Worm (Caenorhabditis elegans): Measurements from ENCODE around the gene C14A6.7.

The C14A6.7 gene

ce11 chrV:18157707-18158106 is 10.5 kb downstream of the C14A6.7 start, which contains the start of gene clec-48:
TSS of gene clec-48 (plus strand) at chrV:18158026.
- TF ChIP-seq elt-2 (tag; optimal IDR thresholded peaks at IDR 0.05) = no peak
- TF ChIP-seq efl-1 (optimal IDR thresholded peaks at IDR 0.05) = no peak
- peak in 1 of 2 experiments; percentile 57 for TF ChIP-seq efl-1 (GFP tag; optimal IDR thresholded peaks at IDR 0.05 in 1 of 2)

- TF ChIP-seq unc-98 (GFP tag; IDR thresholded peaks at IDR 0.05) (no peak), nhr-19 (GFP tag; conservative IDR thresholded peaks at IDR 0.05) (no peak), dpl-1 (GFP tag; optimal IDR thresholded peaks at IDR 0.05) (no peak), lir-3 (tag; optimal IDR thresholded peaks at IDR 0.05; ENCODE audit: poor library complexity) (no peak), lin-13 (GFP tag; optimal IDR thresholded peaks at IDR 0.05) (no peak), C04F5.9 (tag; optimal IDR thresholded peaks at IDR 0.05) (no peak), nhr-85 (tag) (no peak), hlh-17 (GFP tag; optimal IDR thresholded peaks at IDR 0.05; ENCODE audit: borderline replicate concordance) (no peak), tbx-2 (tag; optimal IDR thresholded peaks at IDR 0.05) (no peak), blmp-1 (tag; optimal IDR thresholded peaks at IDR 0.05) (no peak), snpc-4 (tag; optimal IDR thresholded peaks at IDR 0.05) (no peak), ztf-11 (tag; optimal IDR thresholded peaks at IDR 0.05) (no peak), pag-3 (tag; optimal IDR thresholded peaks at IDR 0.05; ENCODE audit: borderline replicate concordance, insufficient read depth) (no peak), sup-37 (GFP tag; optimal IDR thresholded peaks at IDR 0.05) (no peak), ceh-63 (GFP tag; optimal IDR thresholded peaks at IDR 0.05) (no peak), zag-1 (tag; optimal IDR thresholded peaks at IDR 0.05) (no peak), lin-15B (tag; optimal IDR thresholded peaks at IDR 0.05) (no peak), ama-1 (optimal IDR thresholded peaks at IDR 0.05) (no peak)
These were observed 22.1 kb downstream of the C14A6.7 start, which contains the start of gene C14A6.3 for ce11 chrV:18146077-18146476. TSS of gene C14A6.3 (plus strand) at chrV:18146377.

ce11 chrV:18144442-18144841 is 23.7 kb downstream of the C14A6.7 start:
- TF ChIP-seq fkh-8 (tag; optimal IDR thresholded peaks at IDR 0.05) = no peak
- TF ChIP-seq efl-1 (optimal IDR thresholded peaks at IDR 0.05) = no peak
- TF ChIP-seq efl-1 (GFP tag; optimal IDR thresholded peaks at IDR 0.05 in 1 of 2) = peak in 1 of 2 experiments; percentile 61

DNA sequence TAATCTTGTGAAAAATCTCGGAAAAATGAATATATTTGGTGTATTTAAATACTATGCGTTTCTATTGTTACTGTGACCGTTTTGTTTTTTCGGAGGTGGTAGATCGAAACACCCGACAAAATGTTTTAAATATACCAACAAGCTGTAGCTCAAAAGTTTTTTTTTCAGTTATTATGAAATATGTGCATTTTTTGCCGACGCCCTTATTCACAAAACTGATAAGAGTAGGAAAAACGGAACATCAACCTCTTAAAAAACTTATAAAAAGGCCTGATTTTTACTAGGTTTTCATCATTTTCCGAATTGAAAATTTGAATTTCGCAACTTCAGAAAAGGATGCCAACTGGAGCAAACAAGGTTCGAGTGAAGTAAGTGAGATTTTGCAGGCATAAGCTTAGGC is 24.7 kb downstream of the C14A6.7 start, which contains the start of gene Y37H2A.14:
TSS of gene Y37H2A.14 (plus strand) at position 301 of the 400 bp plus-strand sequence.
- TF ChIP-seq mep-1 (tag; optimal IDR thresholded peaks at IDR 0.05) (no peak), unc-98 (GFP tag; IDR thresholded peaks at IDR 0.05) (no peak), ceh-90 (tag; optimal IDR thresholded peaks at IDR 0.05) (no peak), isw-1 (GFP tag; IDR thresholded peaks at IDR 0.05) (no peak), ets-5 (GFP tag; IDR thresholded peaks at IDR 0.05) (no peak), irx-1 (tag; optimal IDR thresholded peaks at IDR 0.05) (no peak), xbp-1 (tag; optimal IDR thresholded peaks at IDR 0.05) (no peak), skn-1 (tag; optimal IDR thresholded peaks at IDR 0.05) (no peak), lir-3 (tag; optimal IDR thresholded peaks at IDR 0.05; ENCODE audit: poor library complexity) (no peak)

DNA sequence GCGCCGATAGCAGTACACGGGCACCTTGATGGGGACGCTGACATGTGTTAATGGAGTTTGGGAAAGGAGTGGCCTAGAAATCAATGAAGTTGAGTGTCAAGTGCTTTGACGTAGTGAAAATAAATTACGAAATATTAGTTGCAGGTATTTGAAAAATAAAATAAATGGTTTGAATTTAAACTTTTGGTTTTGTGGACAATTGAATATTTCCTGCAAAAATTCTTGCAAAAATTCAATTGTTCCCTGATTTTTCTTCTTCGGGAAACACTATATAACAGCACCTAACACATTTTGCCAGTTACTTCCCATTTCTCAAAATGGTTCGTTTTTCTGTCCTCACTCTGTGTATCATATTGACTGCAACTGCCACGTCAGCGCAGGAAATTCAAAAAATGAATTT is 25.6 kb downstream of the C14A6.7 start, which contains the start of gene Y37H2A.13:
TSS of gene Y37H2A.13 (plus strand) at position 301 of the 400 bp plus-strand sequence.
- TF ChIP-seq pqm-1 (tag; optimal IDR thresholded peaks at IDR 0.05) = no peak
- TF ChIP-seq nhr-84 (tag; optimal IDR thresholded peaks at IDR 0.05) = no peak
- TF ChIP-seq lir-3 (tag; optimal IDR thresholded peaks at IDR 0.05; ENCODE audit: poor library complexity) = no peak
- TF ChIP-seq aly-2 (tag; optimal IDR thresholded peaks at IDR 0.05) = no peak
- no peak for TF ChIP-seq zag-1 (tag; optimal IDR thresholded peaks at IDR 0.05)
- no peak for TF ChIP-seq pag-3 (tag; optimal IDR thresholded peaks at IDR 0.05; ENCODE audit: borderline replicate concordance, insufficient read depth)
- no peak for TF ChIP-seq irx-1 (tag; optimal IDR thresholded peaks at IDR 0.05)
- TF ChIP-seq C34B4.2 (tag; optimal IDR thresholded peaks at IDR 0.05) = no peak
- TF ChIP-seq nhr-90 (tag; optimal IDR thresholded peaks at IDR 0.05; ENCODE audit: poor library complexity) = no peak
- no peak for TF ChIP-seq fkh-4 (tag; optimal IDR thresholded peaks at IDR 0.05; ENCODE audit: borderline replicate concordance)
- no peak for TF ChIP-seq ceh-90 (tag; optimal IDR thresholded peaks at IDR 0.05)
- no peak for TF ChIP-seq pax-3 (tag; optimal IDR thresholded peaks at IDR 0.05)
- TF ChIP-seq nhr-11 (tag; optimal IDR thresholded peaks at IDR 0.05) = no peak
- TF ChIP-seq nhr-28 (tag; optimal IDR thresholded peaks at IDR 0.05) = no peak
- no peak for TF ChIP-seq unc-98 (GFP tag; IDR thresholded peaks at IDR 0.05)
- no peak for TF ChIP-seq alr-1 (tag; optimal IDR thresholded peaks at IDR 0.05; ENCODE audit: borderline replicate concordance)
- no peak for TF ChIP-seq sptf-1 (tag; optimal IDR thresholded peaks at IDR 0.05)
- no peak for TF ChIP-seq efl-3 (GFP tag; optimal IDR thresholded peaks at IDR 0.05)
- TF ChIP-seq mef-2 (tag; optimal IDR thresholded peaks at IDR 0.05) = no peak
